Fruit fly (Drosophila melanogaster) S2 (cell line): ENCODE results near the gene Drsl2.

Experiments
- CG8478 ChIP-seq: fragments of >200 bp; optimal IDR thresholded peaks from 2 replicates; lab custom pipeline; 2018
- CTCF ChIP-seq, 2 experiments: fragments of >200 bp; optimal IDR thresholded peaks; 2 replicates each; lab custom pipeline; 2018

DNA sequence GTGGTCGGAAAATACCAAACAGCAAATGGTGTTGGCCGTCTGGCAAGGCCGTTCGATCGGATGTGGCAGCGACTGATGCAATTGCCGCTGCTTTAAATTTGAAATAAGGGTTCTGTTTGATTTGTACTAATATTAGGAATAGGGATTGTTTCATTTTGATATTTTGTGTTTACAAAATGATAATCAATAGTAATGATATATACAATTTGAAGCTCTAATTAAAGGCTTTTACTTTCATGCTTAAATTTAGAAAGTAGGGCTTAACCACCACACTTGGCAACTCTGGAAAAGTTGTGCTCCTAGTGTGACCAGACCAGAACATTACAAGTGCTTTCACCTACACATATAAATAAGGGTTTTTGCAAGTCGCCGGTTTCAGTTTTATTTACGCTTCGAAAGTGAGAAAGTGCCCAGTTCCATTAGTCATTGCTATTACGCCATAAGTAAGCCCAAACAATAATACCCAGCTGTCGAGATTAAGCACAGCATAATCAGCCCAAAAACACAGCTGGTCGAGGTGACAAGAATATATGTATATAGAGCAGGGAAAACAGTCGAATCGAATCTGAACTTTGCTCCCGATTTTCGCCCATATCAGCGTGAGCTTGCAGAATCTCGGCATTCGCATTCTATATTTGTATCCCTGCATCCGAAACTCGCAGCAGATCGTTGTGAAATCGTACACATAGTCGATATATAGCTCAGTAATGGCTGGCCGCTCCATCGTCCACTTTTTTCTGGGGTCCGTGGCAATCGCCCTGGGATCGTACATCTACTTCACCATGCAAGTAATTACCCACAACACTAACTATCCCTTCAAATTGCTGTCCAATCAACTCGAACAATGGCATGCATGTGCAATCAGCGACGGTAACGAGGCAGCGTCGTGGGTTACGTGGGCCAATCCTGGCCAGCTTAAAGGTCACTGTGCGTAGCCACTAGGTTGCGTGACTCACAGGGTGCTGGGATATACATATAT lies 12.1 kb downstream of the Drsl2 start, which contains the start of gene Gtpx:
- TF ChIP-seq CG8478 (lab: Kevin White, UChicago) = no peak
- no peak for TF ChIP-seq CTCF (optimal IDR thresholded peaks at IDR 0.05; lab: Kevin White, UChicago)
